Fruit fly (Drosophila melanogaster) whole organism, embryonic: ENCODE measurements around the gene Spn28Dc.

Experiments used
- Abd-B ChIP-seq: fragments of 200-800 bp; sonication (Bioruptor generic); optimal IDR thresholded peaks from 2 replicates; lab custom pipeline; 2018; ENCODE audit warnings: missing biosample characterization, mild to moderate bottlenecking, missing genetic modification characterization, moderate library complexity
- B-H2 ChIP-seq: fragments of 200-800 bp; sonication (Bioruptor generic); optimal IDR thresholded peaks from 2 replicates; lab custom pipeline; 2018; ENCODE audit warnings: missing biosample characterization, mild to moderate bottlenecking, missing genetic modification characterization
- CG10462 ChIP-seq: fragments of 200-800 bp; sonication (Bioruptor generic); optimal IDR thresholded peaks from 2 replicates; lab custom pipeline; 2016; ENCODE audit warnings: missing biosample characterization, missing genetic modification characterization
- CG1233 ChIP-seq: fragments of 200-800 bp; sonication (Bioruptor generic); optimal IDR thresholded peaks from 4 replicates; lab custom pipeline; 2018; ENCODE audit warnings: missing biosample characterization, mild to moderate bottlenecking, missing genetic modification characterization
- CG14050 ChIP-seq: fragments of 200-800 bp; sonication (Bioruptor generic); IDR thresholded peaks from 3 replicates; pipeline ENCODE4 v1.3.6; 2022; ENCODE audit warnings: missing biosample characterization, missing genetic modification characterization
- CG14441 ChIP-seq: fragments of 200-800 bp; sonication (Bioruptor generic); IDR thresholded peaks from 2 replicates; pipeline ENCODE4 v1.3.6; 2022; ENCODE audit warnings: missing biosample characterization, missing genetic modification characterization
- CG14710 ChIP-seq: fragments of 200-800 bp; sonication (Bioruptor generic); optimal IDR thresholded peaks from 3 replicates; lab custom pipeline; 2019; ENCODE audit warnings: missing biosample characterization, mild to moderate bottlenecking, missing genetic modification characterization, moderate library complexity
- CG15269 ChIP-seq: fragments of 200-800 bp; sonication (Bioruptor generic); optimal IDR thresholded peaks from 2 replicates; lab custom pipeline; 2018; ENCODE audit warnings: missing biosample characterization, mild to moderate bottlenecking, missing genetic modification characterization, moderate library complexity
- CG17568 ChIP-seq: fragments of 200-800 bp; sonication (Bioruptor generic); optimal IDR thresholded peaks from 2 replicates; lab custom pipeline; 2018; ENCODE audit warnings: missing biosample characterization, mild to moderate bottlenecking, missing genetic modification characterization, moderate library complexity
- CG18262 ChIP-seq: fragments of 200-800 bp; optimal IDR thresholded peaks from 3 replicates; lab custom pipeline; 2019; ENCODE audit warnings: missing biosample characterization, mild to moderate bottlenecking, missing genetic modification characterization, moderate library complexity
- CG31441 ChIP-seq: fragments of 200-800 bp; sonication (Bioruptor generic); IDR thresholded peaks from 2 replicates; pipeline ENCODE4 v1.3.6; 2022; ENCODE audit warnings: missing biosample characterization, missing genetic modification characterization
- CG4424 ChIP-seq: fragments of 200-800 bp; sonication (Bioruptor generic); optimal IDR thresholded peaks from 3 replicates; lab custom pipeline; 2016; ENCODE audit warnings: missing biosample characterization, missing genetic modification characterization
- CG6175 ChIP-seq: fragments of 200-800 bp; sonication (Bioruptor generic); IDR thresholded peaks from 3 replicates; pipeline ENCODE4 v1.3.6; 2022; ENCODE audit warnings: missing biosample characterization, missing genetic modification characterization
- CG6689 ChIP-seq: fragments of 200-800 bp; sonication (Bioruptor generic); IDR thresholded peaks from 2 replicates; pipeline ENCODE4 v1.3.6; 2022; ENCODE audit warnings: missing biosample characterization, missing genetic modification characterization
- CG7839 ChIP-seq: fragments of 200-800 bp; sonication (Bioruptor generic); optimal IDR thresholded peaks from 3 replicates; lab custom pipeline; 2018; ENCODE audit warnings: missing biosample characterization, mild to moderate bottlenecking, missing genetic modification characterization, moderate library complexity
- CG8924 ChIP-seq: fragments of 200-800 bp; optimal IDR thresholded peaks from 3 replicates; lab custom pipeline; 2019; ENCODE audit warnings: missing biosample characterization, mild to moderate bottlenecking, missing genetic modification characterization, moderate library complexity
- CG8944 ChIP-seq: fragments of 200-800 bp; sonication (Bioruptor generic); optimal IDR thresholded peaks from 3 replicates; lab custom pipeline; 2016; ENCODE audit warnings: missing biosample characterization, missing genetic modification characterization
- CG9932 ChIP-seq: fragments of 200-800 bp; sonication (Bioruptor generic); IDR thresholded peaks from 2 replicates; pipeline ENCODE4 v1.3.6; 2022; ENCODE audit warnings: missing biosample characterization, missing genetic modification characterization
- D19B ChIP-seq: fragments of 200-800 bp; sonication (Bioruptor generic); optimal IDR thresholded peaks from 2 replicates; lab custom pipeline; 2017; ENCODE audit warnings: missing biosample characterization, mild to moderate bottlenecking, missing genetic modification characterization
- Doc2 ChIP-seq: fragments of 200-800 bp; sonication (Bioruptor generic); IDR thresholded peaks from 2 replicates; pipeline ENCODE4 v1.3.6; 2022; ENCODE audit warnings: missing biosample characterization, missing genetic modification characterization
- Doc3 ChIP-seq: fragments of 200-800 bp; sonication (Bioruptor generic); IDR thresholded peaks from 3 replicates; pipeline ENCODE4 v1.3.6; 2022; ENCODE audit warnings: missing biosample characterization, missing genetic modification characterization; ENCODE audit not compliant: partially characterized antibody
- E2f1 ChIP-seq: fragments of 200-800 bp; sonication (Bioruptor generic); IDR thresholded peaks from 2 replicates; pipeline ENCODE4 v1.3.6; 2022; ENCODE audit warnings: missing biosample characterization, missing genetic modification characterization
- Fer3 ChIP-seq: fragments of 200-800 bp; sonication (Bioruptor generic); optimal IDR thresholded peaks from 2 replicates; lab custom pipeline; 2018; ENCODE audit warnings: missing biosample characterization, mild to moderate bottlenecking, missing genetic modification characterization, moderate library complexity
- Hand ChIP-seq: fragments of 200-800 bp; sonication (Bioruptor generic); optimal IDR thresholded peaks from 2 replicates; lab custom pipeline; 2017; ENCODE audit warnings: mild to moderate bottlenecking, missing biosample characterization, missing genetic modification reagents, missing genetic modification characterization
- MBD-R2 ChIP-seq: fragments of 200-800 bp; sonication (Bioruptor generic); IDR thresholded peaks from 2 replicates; pipeline ENCODE4 v1.3.6; 2022; ENCODE audit warnings: missing biosample characterization, missing genetic modification characterization
- Med ChIP-seq: fragments of 200-800 bp; sonication (Bioruptor generic); peaks from one replicate; lab custom pipeline; 2016; ENCODE audit warnings: missing biosample characterization, missing genetic modification characterization, mild to moderate bottlenecking, inconsistent platforms, moderate library complexity
- NFAT ChIP-seq: fragments of 200-800 bp; sonication (Bioruptor generic); IDR thresholded peaks from 2 replicates; pipeline ENCODE4 v1.3.6; 2022; ENCODE audit warnings: missing biosample characterization, missing genetic modification characterization
- NfI ChIP-seq: fragments of 200-800 bp; sonication (Bioruptor generic); optimal IDR thresholded peaks from 3 replicates; lab custom pipeline; 2018; ENCODE audit warnings: missing biosample characterization, mild to moderate bottlenecking, missing genetic modification characterization, moderate library complexity
- PHDP ChIP-seq: fragments of 200-800 bp; sonication (Bioruptor generic); optimal IDR thresholded peaks from 3 replicates; lab custom pipeline; 2018; ENCODE audit warnings: missing biosample characterization, mild to moderate bottlenecking, missing genetic modification characterization, moderate library complexity
- Pdp1 ChIP-seq, 2 experiments: fragments of 200-800 bp; sonication (Bioruptor generic); optimal IDR thresholded peaks; 3 replicates each; lab custom pipeline; 2016; ENCODE audit warnings: missing biosample characterization in 2 of 2, missing genetic modification characterization in 2 of 2, mild to moderate bottlenecking in 1 of 2, moderate library complexity in 1 of 2
- Side ChIP-seq: fragments of 200-800 bp; sonication (Bioruptor generic); optimal IDR thresholded peaks from 2 replicates; lab custom pipeline; 2016; ENCODE audit warnings: missing biosample characterization, missing genetic modification characterization
- TFAM ChIP-seq: fragments of 200-800 bp; sonication (Bioruptor generic); optimal IDR thresholded peaks from 2 replicates; lab custom pipeline; 2017; ENCODE audit warnings: missing biosample characterization, missing genetic modification characterization, inconsistent platforms
- btn ChIP-seq: fragments of 200-800 bp; sonication (Bioruptor generic); optimal IDR thresholded peaks from 2 replicates; lab custom pipeline; 2016; ENCODE audit warnings: missing biosample characterization, missing genetic modification characterization
- dmrt11E ChIP-seq: fragments of 200-800 bp; sonication (Bioruptor generic); optimal IDR thresholded peaks from 3 replicates; lab custom pipeline; 2018; ENCODE audit warnings: missing biosample characterization, mild to moderate bottlenecking, missing genetic modification characterization, moderate library complexity
- fru ChIP-seq: fragments of >200 bp; optimal IDR thresholded peaks from 2 replicates; lab custom pipeline; 2017
- gro ChIP-seq: fragments of 200-800 bp; sonication (Bioruptor generic); optimal IDR thresholded peaks from 2 replicates; lab custom pipeline; 2016; ENCODE audit warnings: missing biosample characterization, missing genetic modification characterization
- lab ChIP-seq: fragments of 200-800 bp; sonication (Bioruptor generic); optimal IDR thresholded peaks from 3 replicates; lab custom pipeline; 2017; ENCODE audit warnings: missing biosample characterization, missing genetic modification characterization, mild to moderate bottlenecking, moderate library complexity, missing genetic modification reagents
- lov ChIP-seq, 2 experiments: fragments of 200-800 bp in 1 of 2; fragments of >200 bp in 1 of 2; sonication (Bioruptor generic) in 1 of 2; IDR thresholded peaks in 1 of 2; optimal IDR thresholded peaks in 1 of 2; 2 replicates in 1 of 2; 3 replicates in 1 of 2; pipeline versions ENCODE4 v1.3.6 to Lab custom; 2017 to 2022; ENCODE audit warnings: missing biosample characterization in 1 of 2, missing genetic modification characterization in 1 of 2
- pan ChIP-seq, 4 experiments: fragments of >200 bp in 3 of 4; fragments of 200-800 bp in 1 of 4; sonication (Bioruptor generic) in 1 of 4; optimal IDR thresholded peaks in 3 of 4; IDR thresholded peaks in 1 of 4; 2 replicates each; pipeline versions ENCODE4 v1.3.6 to Lab custom; 2017 to 2022; ENCODE audit warnings: missing biosample characterization in 2 of 4, missing genetic modification characterization in 2 of 4, mixed read lengths in 1 of 4
- peb ChIP-seq: fragments of 200-800 bp; sonication (Bioruptor generic); IDR thresholded peaks from 2 replicates; pipeline ENCODE4 v1.3.6; 2022; ENCODE audit warnings: missing biosample characterization, missing genetic modification characterization
- rib ChIP-seq: fragments of 200-800 bp; sonication (Bioruptor generic); IDR thresholded peaks from 2 replicates; pipeline ENCODE4 v1.3.6; 2022; ENCODE audit warnings: missing biosample characterization, missing genetic modification characterization
- scrt ChIP-seq: fragments of 200-800 bp; sonication (Bioruptor generic); optimal IDR thresholded peaks from 2 replicates; lab custom pipeline; 2018; ENCODE audit warnings: missing biosample characterization, mild to moderate bottlenecking, missing genetic modification characterization, moderate library complexity
- sens ChIP-seq: fragments of 200-800 bp; sonication (Bioruptor generic); peaks from one replicate; lab custom pipeline; 2016; ENCODE audit warnings: missing biosample characterization, missing genetic modification characterization
- tll ChIP-seq, 2 experiments: fragments of 200-800 bp in 1 of 2; fragments of >200 bp in 1 of 2; sonication (Bioruptor generic) in 1 of 2; optimal IDR thresholded peaks; 2 replicates each; lab custom pipeline; 2017 to 2019; ENCODE audit warnings: missing biosample characterization in 2 of 2, missing genetic modification characterization in 2 of 2, mild to moderate bottlenecking in 1 of 2, moderate library complexity in 1 of 2
- trh ChIP-seq: fragments of 200-800 bp; sonication (Bioruptor generic); optimal IDR thresholded peaks from 2 replicates; lab custom pipeline; 2016; ENCODE audit warnings: missing biosample characterization, missing genetic modification characterization
- tup ChIP-seq: fragments of 200-800 bp; sonication (Bioruptor generic); optimal IDR thresholded peaks from 2 replicates; lab custom pipeline; 2016; ENCODE audit warnings: missing biosample characterization, mild to moderate bottlenecking, missing genetic modification characterization, moderate library complexity
- vfl ChIP-seq: fragments of 200-800 bp; sonication (Bioruptor generic); optimal IDR thresholded peaks from 2 replicates; lab custom pipeline; 2016; ENCODE audit warnings: missing biosample characterization, missing genetic modification characterization
- vnd ChIP-seq: fragments of 200-800 bp; sonication (Bioruptor generic); IDR thresholded peaks from 3 replicates; pipeline ENCODE4 v1.3.6; 2022; ENCODE audit warnings: missing biosample characterization, missing genetic modification characterization; ENCODE audit not compliant: partially characterized antibody

The Spn28Dc gene

DNA sequence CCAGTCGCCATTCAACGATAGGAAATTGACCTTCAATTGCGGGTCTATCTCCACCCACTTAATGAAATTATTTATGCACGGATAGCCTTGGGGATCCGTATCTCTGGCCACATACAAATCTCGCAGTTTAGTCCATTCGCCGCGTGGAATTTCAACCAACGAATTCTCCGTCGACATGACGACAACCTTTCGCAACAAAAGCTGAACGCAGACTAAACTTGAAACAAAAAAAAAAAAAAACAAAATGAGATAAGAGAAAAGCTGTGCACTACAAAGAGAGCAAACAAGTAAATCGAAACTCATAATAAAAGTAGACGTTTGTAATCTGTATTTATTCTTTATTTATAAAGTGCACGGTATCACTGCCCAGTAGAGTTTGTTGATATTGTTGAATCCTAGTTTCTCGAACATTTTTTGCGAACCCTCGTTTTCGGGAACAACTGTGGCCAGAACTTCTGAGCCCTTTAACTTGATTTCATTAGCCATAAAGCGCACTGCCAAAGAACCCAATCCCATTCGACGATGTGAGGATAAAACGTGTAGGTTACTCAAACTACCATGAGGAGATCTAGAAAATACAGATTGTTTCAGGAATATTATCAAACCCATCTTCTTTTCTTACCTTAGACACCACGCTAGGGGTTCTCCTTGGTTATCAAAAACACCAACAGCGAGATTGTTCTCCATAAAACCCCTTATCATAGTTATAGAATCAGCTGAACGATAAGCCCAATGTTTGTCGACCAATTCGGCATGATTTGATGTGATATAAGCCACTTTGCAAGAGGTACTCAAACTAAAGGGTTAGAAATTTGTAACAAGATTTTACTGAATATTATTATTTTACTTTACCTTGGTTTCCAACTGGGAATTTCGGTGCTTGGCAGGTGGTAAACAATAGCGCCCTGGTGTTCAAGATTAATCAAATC lies 2.5 kb upstream of the Spn28Dc start, which contains the start of gene CG12560 (continued):
- TF ChIP-seq tup (GFP tag; lab: Kevin White, UChicago) (no peak), CG31441 (GFP tag; lab: Robert Waterston, UW) (no peak), CG4424 (GFP tag; lab: Kevin White, UChicago) (no peak), NfI (GFP tag; lab: Kevin White, UChicago) (peak; percentile 12), CG17568 (peak; percentile 45), CG8944 (GFP tag; lab: Kevin White, UChicago) (no peak), vfl (GFP tag; lab: Kevin White, UChicago) (peak; percentile 2), CG15269 (tag; lab: Kevin White, UChicago) (peak; percentile 26), CG14710 (tag; lab: Kevin White, UChicago) (no peak), B-H2 (GFP tag; lab: Kevin White, UChicago) (peak; percentile 6), lab (GFP tag; lab: Kevin White, UChicago) (no peak), Hand (GFP tag; lab: Kevin White, UChicago) (no peak), pan (optimal IDR thresholded peaks at IDR 0.05; lab: Kevin White, UChicago) (no peak), pan (GFP tag; optimal IDR thresholded peaks at IDR 0.05 in 1 of 2, IDR thresholded peaks at IDR 0.05 in 1 of 2) (peak in 1 of 2 experiments; percentile 11), CG1233 (GFP tag; lab: Kevin White, UChicago) (no peak), fru (lab: Kevin White, UChicago) (no peak), Abd-B (GFP tag; lab: Kevin White, UChicago) (no peak), tll (GFP tag; optimal IDR thresholded peaks at IDR 0.05; lab: Kevin White, UChicago) (no peak), trh (GFP tag; lab: Kevin White, UChicago) (no peak), MBD-R2 (GFP tag; lab: Robert Waterston, UW) (no peak), CG6689 (GFP tag; lab: Robert Waterston, UW) (peak; percentile 23; the same call in 1 of the 2 replicates), Side (no peak), D19B (GFP tag; lab: Kevin White, UChicago) (peak; percentile 70), scrt (GFP tag; lab: Kevin White, UChicago) (no peak), vnd (GFP tag; lab: Robert Waterston, UW) (no peak), peb (GFP tag; lab: Robert Waterston, UW) (no peak), CG6175 (GFP tag; lab: Robert Waterston, UW) (no peak), Doc2 (GFP tag; lab: Robert Waterston, UW) (no peak), CG14441 (no peak), Fer3 (tag; lab: Kevin White, UChicago) (no peak), Med (GFP tag; lab: Kevin White, UChicago) (peak; percentile 33), CG14050 (GFP tag; lab: Robert Waterston, UW) (no peak), CG9932 (no peak), btn (GFP tag; lab: Kevin White, UChicago) (no peak), TFAM (no peak), lov (optimal IDR thresholded peaks at IDR 0.05; lab: Kevin White, UChicago) (no peak), lov (GFP tag; IDR thresholded peaks at IDR 0.05; lab: Robert Waterston, UW) (no peak), Pdp1 (GFP tag; optimal IDR thresholded peaks at IDR 0.05; lab: Kevin White, UChicago) (peak in 1 of 2 experiments; percentile 8), gro (GFP tag; lab: Kevin White, UChicago) (no peak), CG10462 (GFP tag; lab: Kevin White, UChicago) (no peak), dmrt11E (tag; lab: Kevin White, UChicago) (no peak), E2f1 (0 out of 2 replicates have a peak, but pooled peaks have one; percentile 22), CG7839 (tag; lab: Kevin White, UChicago) (no peak), PHDP (tag; lab: Kevin White, UChicago) (peak; percentile 23), NFAT (no peak), sens (GFP tag; lab: Kevin White, UChicago) (peak; percentile 28), rib (no peak), CG8924 (tag; lab: Kevin White, UChicago) (no peak), CG18262 (tag; lab: Kevin White, UChicago) (no peak), Doc3 (GFP tag; lab: Robert Waterston, UW) (no peak)
